Worm (Caenorhabditis elegans): ENCODE data around the gene F13B6.1.

F13B6.1 gene

DNA sequence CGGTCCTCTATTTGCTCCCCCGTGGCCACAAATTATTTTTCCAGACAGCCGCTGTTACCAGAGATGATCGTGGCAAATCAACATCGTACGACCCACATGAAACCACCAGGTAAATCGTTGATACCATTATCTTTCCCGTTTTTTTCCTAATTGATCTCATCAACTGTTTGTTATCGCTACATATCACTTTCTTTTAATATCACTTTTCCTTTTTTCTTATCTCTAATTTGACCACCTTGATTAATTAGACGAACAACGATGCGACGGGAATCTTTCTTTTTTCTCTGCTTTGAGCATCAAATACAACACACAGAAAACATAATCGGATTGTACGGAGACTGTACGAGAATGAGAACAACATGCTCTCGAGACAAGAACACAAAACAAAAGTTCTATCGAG, 16.1 kb upstream of the F13B6.1 start:
- no peak for TF ChIP-seq Y95B8A.8 (GFP tag; IDR thresholded peaks at IDR 0.05)
- no peak for TF ChIP-seq nhr-179 (tag; optimal IDR thresholded peaks at IDR 0.05)
- TF ChIP-seq ztf-22 (GFP tag; optimal IDR thresholded peaks at IDR 0.05), result no peak
- no peak for TF ChIP-seq lin-35 (GFP tag; optimal IDR thresholded peaks at IDR 0.05)
- TF ChIP-seq mel-28 (tag; optimal IDR thresholded peaks at IDR 0.05; ENCODE audit: borderline replicate concordance), result no peak
- TF ChIP-seq snpc-1.1 (tag; optimal IDR thresholded peaks at IDR 0.05; ENCODE audit: insufficient read depth), result no peak
- no peak for TF ChIP-seq zfh-2 (GFP tag; conservative IDR thresholded peaks at IDR 0.05)
- no peak for TF ChIP-seq nfya-1 (tag; optimal IDR thresholded peaks at IDR 0.05; ENCODE audit: borderline replicate concordance, insufficient read depth)
- TF ChIP-seq lin-40 (tag; optimal IDR thresholded peaks at IDR 0.05), result no peak
- TF ChIP-seq Y53F4B.3 (GFP tag; IDR thresholded peaks at IDR 0.05), result no peak
- TF ChIP-seq mcd-1 (GFP tag; IDR thresholded peaks at IDR 0.05), result no peak
- no peak for TF ChIP-seq pha-4 (tag; optimal IDR thresholded peaks at IDR 0.05)
- no peak for TF ChIP-seq rcor-1 (GFP tag; IDR thresholded peaks at IDR 0.05)
- TF ChIP-seq bed-2 (GFP tag; IDR thresholded peaks at IDR 0.05), result no peak
- no peak for TF ChIP-seq ceh-91 (GFP tag; IDR thresholded peaks at IDR 0.05)
- no peak for TF ChIP-seq B0019.2 (GFP tag; conservative IDR thresholded peaks at IDR 0.05)
- TF ChIP-seq fkh-3 (tag; optimal IDR thresholded peaks at IDR 0.05), result no peak
- no peak for TF ChIP-seq ztf-28 (GFP tag; IDR thresholded peaks at IDR 0.05)

DNA sequence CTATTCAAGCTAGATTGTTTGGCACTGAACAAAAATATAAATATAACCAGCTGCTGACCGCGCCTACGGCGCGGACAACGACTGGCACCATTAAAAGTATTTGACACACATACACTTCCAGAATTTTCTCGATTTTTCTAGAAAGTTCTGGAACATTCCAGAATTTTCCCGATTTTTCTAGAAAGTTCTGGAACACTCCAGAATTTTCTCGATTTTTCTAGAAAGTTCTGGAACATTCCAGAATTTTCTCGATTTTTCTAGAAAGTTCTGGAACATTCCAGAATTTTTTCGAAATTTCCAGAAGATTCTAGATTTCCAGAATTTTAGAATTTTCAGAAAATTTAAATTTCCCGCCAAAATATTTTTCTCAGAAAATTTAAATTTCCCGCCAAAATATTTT, 15.3 kb upstream of the F13B6.1 start:
- TF ChIP-seq ceh-100 (GFP tag; IDR thresholded peaks at IDR 0.05) (peak; percentile 61), egrh-3 (GFP tag; IDR thresholded peaks at IDR 0.05) (peak; percentile 38; the same call in 1 of the 2 replicates), Y95B8A.8 (GFP tag; IDR thresholded peaks at IDR 0.05) (0 out of 2 replicates have a peak, but pooled peaks have one; percentile 58), hsf-1 (GFP tag; IDR thresholded peaks at IDR 0.05) (peak; percentile 99), ceh-40 (GFP tag; IDR thresholded peaks at IDR 0.05) (peak; percentile 86; the same call in 1 of the 2 replicates), D2030.7 (GFP tag; IDR thresholded peaks at IDR 0.05) (peak; percentile 38; the same call in 1 of the 2 replicates), ekl-4 (GFP tag; IDR thresholded peaks at IDR 0.05) (peak; percentile 64), madf-6 (GFP tag; IDR thresholded peaks at IDR 0.05) (peak; percentile 69; the same call in 1 of the 2 replicates), Y53G8AR.9 (GFP tag; conservative IDR thresholded peaks at IDR 0.05) (peak; percentile 71; the same call in 1 of the 2 replicates), ceh-58 (GFP tag; IDR thresholded peaks at IDR 0.05) (0 out of 2 replicates have a peak, but pooled peaks have one; percentile 62), egl-18 (GFP tag; IDR thresholded peaks at IDR 0.05) (peak; percentile 71; the same call in 1 of the 2 replicates), dox-1 (GFP tag; IDR thresholded peaks at IDR 0.05) (peak; percentile 90), madf-3 (GFP tag; IDR thresholded peaks at IDR 0.05) (peak; percentile 90), B0019.2 (GFP tag; conservative IDR thresholded peaks at IDR 0.05) (peak; percentile 20; the same call in 1 of the 2 replicates), lin-26 (GFP tag; IDR thresholded peaks at IDR 0.05) (0 out of 2 replicates have a peak, but pooled peaks have one; percentile 30), pbrm-1 (GFP tag; IDR thresholded peaks at IDR 0.05) (peak; percentile 93), Y79H2A.3 (GFP tag; conservative IDR thresholded peaks at IDR 0.05) (0 out of 2 replicates have a peak, but pooled peaks have one; percentile 38), rcor-1 (GFP tag; IDR thresholded peaks at IDR 0.05) (peak; percentile 58), F39B2.1 (GFP tag; IDR thresholded peaks at IDR 0.05) (0 out of 2 replicates have a peak, but pooled peaks have one; percentile 17)

DNA sequence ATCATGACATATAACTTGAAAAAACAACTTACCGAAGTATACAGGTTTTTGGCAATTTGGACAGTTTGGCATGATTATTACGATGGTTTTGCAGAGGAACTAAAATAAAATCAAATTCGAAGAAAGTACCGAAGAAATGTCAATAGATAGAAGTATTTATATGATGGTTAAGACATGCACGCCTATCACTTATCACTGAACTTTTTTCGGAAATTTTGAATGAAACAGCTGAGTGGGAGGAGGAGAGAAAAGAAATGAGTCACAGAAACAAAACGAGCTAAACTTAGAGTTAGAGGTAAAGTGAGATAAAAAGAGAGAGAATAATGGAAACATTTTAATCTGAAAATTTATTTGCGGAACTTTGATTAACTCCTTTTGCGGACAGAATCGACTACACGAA, 11.1 kb upstream of the F13B6.1 start, which contains the start of gene valv-1:
Gene valv-1 (minus strand): TSS at position 101 of the 400 bp plus-strand sequence.
- TF ChIP-seq lsl-1 (GFP tag; optimal IDR thresholded peaks at IDR 0.05) (no peak), pha-4 (tag; optimal IDR thresholded peaks at IDR 0.05) (no peak), B0336.3 (GFP tag; IDR thresholded peaks at IDR 0.05) (no peak), nfyb-1 (GFP tag; IDR thresholded peaks at IDR 0.05) (no peak), nhr-80 (tag; optimal IDR thresholded peaks at IDR 0.05) (peak; percentile 31), sdz-38 (tag; optimal IDR thresholded peaks at IDR 0.05) (no peak)

Data from whole organism, young adult.